Fruit fly (Drosophila melanogaster): Measurements from ENCODE around the gene CG18088.

Gene CG18088

dm6 chr2L:8937003-8937402, 30.3 kb upstream of the CG18088 start, which contains the start of gene Tsp29Fb (continued):
- TF ChIP-seq pita (GFP tag; optimal IDR thresholded peaks at IDR 0.05): no peak
- peak; percentile 50 for TF ChIP-seq schlank (tag; optimal IDR thresholded peaks at IDR 0.05)
- peak; percentile 70 for TF ChIP-seq BtbVII (GFP tag; optimal IDR thresholded peaks at IDR 0.05)
- peak; percentile 75 for TF ChIP-seq lmd (GFP tag; IDR thresholded peaks at IDR 0.05)
- peak; percentile 9 for TF ChIP-seq CG1647 (GFP tag; optimal IDR thresholded peaks at IDR 0.05)
- TF ChIP-seq chm (GFP tag; IDR thresholded peaks at IDR 0.05): no peak
- peak; percentile 39 for TF ChIP-seq her (GFP tag; optimal IDR thresholded peaks at IDR 0.05)
- TF ChIP-seq Abd-B (GFP tag; optimal IDR thresholded peaks at IDR 0.05): peak; percentile 47
- peak; percentile 8 for TF ChIP-seq jumu (GFP tag; optimal IDR thresholded peaks at IDR 0.05)
- peak; percentile 91 for TF ChIP-seq zf30C (GFP tag; optimal IDR thresholded peaks at IDR 0.05)
- TF ChIP-seq Hand (GFP tag; optimal IDR thresholded peaks at IDR 0.05): peak; percentile 75
- TF ChIP-seq Atf6 (GFP tag; IDR thresholded peaks at IDR 0.05): peak; percentile 86
- TF ChIP-seq CG17568 (GFP tag; optimal IDR thresholded peaks at IDR 0.05): peak; percentile 38
- peak; percentile 36 for TF ChIP-seq HLH54F (GFP tag; optimal IDR thresholded peaks at IDR 0.05)
- TF ChIP-seq bab2 (GFP tag; optimal IDR thresholded peaks at IDR 0.05): peak; percentile 65
- peak; percentile 73 for TF ChIP-seq B-H2 (GFP tag; optimal IDR thresholded peaks at IDR 0.05)
- TF ChIP-seq YL-1 (GFP tag; optimal IDR thresholded peaks at IDR 0.05): no peak
- peak; percentile 37 for TF ChIP-seq CG31388 (GFP tag; optimal IDR thresholded peaks at IDR 0.05)
- TF ChIP-seq Side (GFP tag; optimal IDR thresholded peaks at IDR 0.05): peak; percentile 40
- peak; percentile 78 for TF ChIP-seq slbo (GFP tag; IDR thresholded peaks at IDR 0.05)
- peak; percentile 49; the same call in 1 of the 2 replicates for TF ChIP-seq CG14667 (GFP tag; IDR thresholded peaks at IDR 0.05)
- peak; percentile 49 for TF ChIP-seq CG1602 (GFP tag; optimal IDR thresholded peaks at IDR 0.05)
- TF ChIP-seq dpn (GFP tag; optimal IDR thresholded peaks at IDR 0.05): peak; percentile 45 to 65
- TF ChIP-seq ftz-f1 (GFP tag; optimal IDR thresholded peaks at IDR 0.05): peak; percentile 69
- peak; percentile 49; the same call in 1 of the 2 replicates for TF ChIP-seq CG10321 (GFP tag; IDR thresholded peaks at IDR 0.05)
- no peak for TF ChIP-seq CG11398 (GFP tag; optimal IDR thresholded peaks at IDR 0.05)
- TF ChIP-seq crol (GFP tag; IDR thresholded peaks at IDR 0.05): no peak
- TF ChIP-seq NK7.1 (GFP tag; optimal IDR thresholded peaks at IDR 0.05): no peak
- TF ChIP-seq br (optimal IDR thresholded peaks at IDR 0.05): no peak
- TF ChIP-seq tap (tag; optimal IDR thresholded peaks at IDR 0.05): peak; percentile 69
- TF ChIP-seq wek (GFP tag; optimal IDR thresholded peaks at IDR 0.05): no peak
- TF ChIP-seq CG8388 (GFP tag; optimal IDR thresholded peaks at IDR 0.05): peak; percentile 65
- no peak for TF ChIP-seq Doc2 (GFP tag; IDR thresholded peaks at IDR 0.05)
- peak; percentile 83 for TF ChIP-seq CG10209 (GFP tag; optimal IDR thresholded peaks at IDR 0.05)
- no peak for TF ChIP-seq zfh1 (GFP tag; IDR thresholded peaks at IDR 0.05)
- TF ChIP-seq CG2199 (GFP tag; IDR thresholded peaks at IDR 0.05): no peak
- peak; percentile 85 for TF ChIP-seq CG3281 (GFP tag; optimal IDR thresholded peaks at IDR 0.05)
- TF ChIP-seq fu2 (GFP tag; optimal IDR thresholded peaks at IDR 0.05): peak; percentile 57
- TF ChIP-seq dmrt11E (tag; optimal IDR thresholded peaks at IDR 0.05): no peak
- peak; percentile 52 for TF ChIP-seq CG10267 (tag; optimal IDR thresholded peaks at IDR 0.05)
- peak; percentile 46 for TF ChIP-seq Nf-YB (GFP tag; optimal IDR thresholded peaks at IDR 0.05)
- TF ChIP-seq CG7987 (GFP tag; optimal IDR thresholded peaks at IDR 0.05): no peak
- peak; percentile 62 for TF ChIP-seq odd (GFP tag; optimal IDR thresholded peaks at IDR 0.05)
- TF ChIP-seq CG11560 (tag; IDR thresholded peaks at IDR 0.05): no peak; the same call in 2 of the 3 replicates
- no peak for TF ChIP-seq Lim3 (GFP tag; IDR thresholded peaks at IDR 0.05)
- peak; percentile 58 for TF ChIP-seq Bteb2 (GFP tag; optimal IDR thresholded peaks at IDR 0.05)
- TF ChIP-seq Dfd (GFP tag; optimal IDR thresholded peaks at IDR 0.05): no peak
- peak; percentile 88 for TF ChIP-seq CG15269 (tag; optimal IDR thresholded peaks at IDR 0.05)
- TF ChIP-seq fd64A (GFP tag; optimal IDR thresholded peaks at IDR 0.05): no peak
- no peak for TF ChIP-seq CG7271 (tag; optimal IDR thresholded peaks at IDR 0.05)
- TF ChIP-seq CG17385 (GFP tag; optimal IDR thresholded peaks at IDR 0.05): peak; percentile 76
- TF ChIP-seq inv (GFP tag; IDR thresholded peaks at IDR 0.05; ENCODE audit: partially characterized antibody): no peak

Data from whole organism, embryonic.